Fruit fly (Drosophila melanogaster): ENCODE data around the gene CG4229.

The CG4229 gene

DNA sequence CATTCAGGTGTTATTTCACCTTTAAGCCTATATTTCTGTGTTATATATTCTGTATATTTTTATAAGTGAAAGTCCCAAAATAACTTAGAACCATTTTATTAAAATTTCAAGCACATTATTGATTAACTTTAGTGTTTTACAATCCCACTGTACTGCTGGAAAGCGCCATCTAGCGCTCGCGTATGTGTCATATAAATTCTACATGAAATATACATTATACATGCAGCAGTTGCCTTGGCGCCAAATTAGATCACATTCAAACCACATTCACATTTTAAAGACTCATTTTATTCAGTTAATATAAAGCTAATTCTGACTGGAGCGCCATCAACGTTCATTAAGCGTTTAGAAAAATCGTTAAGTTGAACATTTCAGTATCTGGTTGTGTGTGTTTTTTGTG lies 6.7 kb downstream of the CG4229 start (continued):
- TF ChIP-seq CG7357 (GFP tag; IDR thresholded peaks at IDR 0.05), result no peak
- no peak for TF ChIP-seq NC2β (GFP tag; optimal IDR thresholded peaks at IDR 0.05)
- no peak for TF ChIP-seq lab (GFP tag; optimal IDR thresholded peaks at IDR 0.05)
- TF ChIP-seq az2 (GFP tag; optimal IDR thresholded peaks at IDR 0.05), result no peak
- TF ChIP-seq pros (GFP tag; optimal IDR thresholded peaks at IDR 0.05), result no peak
- TF ChIP-seq yki (optimal IDR thresholded peaks at IDR 0.05), result no peak
- 0 out of 2 replicates have a peak, but pooled peaks have one; percentile 8 for TF ChIP-seq Scr (GFP tag; IDR thresholded peaks at IDR 0.05; ENCODE audit: partially characterized antibody)
- TF ChIP-seq ken (GFP tag; IDR thresholded peaks at IDR 0.05), result no peak
- peak; percentile 23 for TF ChIP-seq CG30403 (GFP tag; optimal IDR thresholded peaks at IDR 0.05)
- TF ChIP-seq sisA (GFP tag; IDR thresholded peaks at IDR 0.05), result no peak
- no peak for TF ChIP-seq CG10462 (GFP tag; optimal IDR thresholded peaks at IDR 0.05)
- TF ChIP-seq slbo (GFP tag; IDR thresholded peaks at IDR 0.05), result peak; percentile 41; the same call in 1 of the 2 replicates
- TF ChIP-seq CG2889 (GFP tag; IDR thresholded peaks at IDR 0.05), result no peak
- TF ChIP-seq tgo (GFP tag; IDR thresholded peaks at IDR 0.05), result peak; percentile 29; the same call in 2 of the 3 replicates
- no peak for TF ChIP-seq kay (GFP tag; optimal IDR thresholded peaks at IDR 0.05)
- no peak for TF ChIP-seq CG3163 (GFP tag; optimal IDR thresholded peaks at IDR 0.05)
- no peak for TF ChIP-seq twi (tag; optimal IDR thresholded peaks at IDR 0.05)
- no peak for TF ChIP-seq CG12744 (GFP tag; optimal IDR thresholded peaks at IDR 0.05)
- TF ChIP-seq scrt (GFP tag; optimal IDR thresholded peaks at IDR 0.05), result no peak
- TF ChIP-seq sob (GFP tag; IDR thresholded peaks at IDR 0.05), result 0 out of 2 replicates have a peak, but pooled peaks have one; percentile 15
- no peak for TF ChIP-seq CG10366 (GFP tag; IDR thresholded peaks at IDR 0.05)
- 0 out of 2 replicates have a peak, but pooled peaks have one; percentile 6 for TF ChIP-seq vvl (GFP tag; IDR thresholded peaks at IDR 0.05)
- peak; percentile 25 for TF ChIP-seq Hmr (GFP tag; optimal IDR thresholded peaks at IDR 0.05)
- TF ChIP-seq pan (optimal IDR thresholded peaks at IDR 0.05), result no peak
- peak in 1 of 2 experiments; percentile 28 for TF ChIP-seq pan (GFP tag; optimal IDR thresholded peaks at IDR 0.05 in 1 of 2, IDR thresholded peaks at IDR 0.05 in 1 of 2)
- no peak for TF ChIP-seq CG31441 (GFP tag; IDR thresholded peaks at IDR 0.05)
- no peak for TF ChIP-seq PHDP (tag; optimal IDR thresholded peaks at IDR 0.05)
- no peak for TF ChIP-seq fd102C (GFP tag; optimal IDR thresholded peaks at IDR 0.05)
- TF ChIP-seq CTCF (GFP tag; optimal IDR thresholded peaks at IDR 0.05), result peak; percentile 95
- no peak for TF ChIP-seq pho (GFP tag; optimal IDR thresholded peaks at IDR 0.05)
- TF ChIP-seq CG17829 (tag; optimal IDR thresholded peaks at IDR 0.05), result peak; percentile 15
- peak; percentile 4; the same call in 1 of the 2 replicates for TF ChIP-seq lmd (GFP tag; IDR thresholded peaks at IDR 0.05)
- TF ChIP-seq zfh1 (GFP tag; IDR thresholded peaks at IDR 0.05), result 0 out of 3 replicates have a peak, but pooled peaks have one; percentile 51
- no peak for TF ChIP-seq Myb (GFP tag; optimal IDR thresholded peaks at IDR 0.05)
- TF ChIP-seq unpg (GFP tag; optimal IDR thresholded peaks at IDR 0.05), result peak; percentile 1
- peak; percentile 35 for TF ChIP-seq CG1603 (tag; optimal IDR thresholded peaks at IDR 0.05)
- TF ChIP-seq CG9932 (GFP tag; IDR thresholded peaks at IDR 0.05), result peak; percentile 3; the same call in 1 of the 2 replicates
- TF ChIP-seq amos (GFP tag; IDR thresholded peaks at IDR 0.05; ENCODE audit: partially characterized antibody), result peak; percentile 54; the same call in 1 of the 2 replicates
- TF ChIP-seq Rfx (GFP tag; IDR thresholded peaks at IDR 0.05), result no peak
- TF ChIP-seq CG4424 (GFP tag; optimal IDR thresholded peaks at IDR 0.05), result no peak
- TF ChIP-seq CG3726 (GFP tag; IDR thresholded peaks at IDR 0.05), result no peak
- peak; percentile 21; the same call in 1 of the 3 replicates for TF ChIP-seq knrl (GFP tag; IDR thresholded peaks at IDR 0.05; ENCODE audit: partially characterized antibody)
- TF ChIP-seq CG14014 (GFP tag; IDR thresholded peaks at IDR 0.05), result 0 out of 2 replicates have a peak, but pooled peaks have one; percentile 6
- TF ChIP-seq Xrp1 (GFP tag; IDR thresholded peaks at IDR 0.05), result peak; percentile 15; the same call in 1 of the 2 replicates
- TF ChIP-seq bbx (GFP tag; IDR thresholded peaks at IDR 0.05; ENCODE audit: partially characterized antibody), result peak; percentile 33; the same call in 1 of the 2 replicates
- no peak for TF ChIP-seq Hmx (GFP tag; optimal IDR thresholded peaks at IDR 0.05)
